Worm (Caenorhabditis elegans): ENCODE measurements around the gene slc-25A18.2.

The slc-25A18.2 gene

ce11 chrIV:7507841-7508509 lies 33.1 kb downstream of the slc-25A18.2 start, which contains the start of the genes vdac-1 and R05G6.5 (continued):
- TF ChIP-seq unc-98 (GFP tag; IDR thresholded peaks at IDR 0.05) (no peak), C04F5.9 (tag; optimal IDR thresholded peaks at IDR 0.05) (no peak), nhr-85 (tag) (peak; percentile 83), nhr-77 (tag; optimal IDR thresholded peaks at IDR 0.05) (peak; percentile 90), C34B4.2 (tag; optimal IDR thresholded peaks at IDR 0.05) (peak; percentile 87), nhr-11 (tag; optimal IDR thresholded peaks at IDR 0.05) (peak; percentile 24), lin-14 (GFP tag; optimal IDR thresholded peaks at IDR 0.05) (peak; percentile 97), efl-1 (optimal IDR thresholded peaks at IDR 0.05) (peak; percentile 59 to 93), efl-1 (GFP tag; optimal IDR thresholded peaks at IDR 0.05 in 1 of 2) (peak; percentile 90 to 99), unc-130 (tag; optimal IDR thresholded peaks at IDR 0.05) (peak; percentile 81), fos-1 (tag; optimal IDR thresholded peaks at IDR 0.05) (peak; percentile 63), ztf-4 (tag; optimal IDR thresholded peaks at IDR 0.05) (peak; percentile 55), mab-9 (GFP tag; IDR thresholded peaks at IDR 0.05) (0 out of 2 replicates have a peak, but pooled peaks have one; percentile 17), hpl-2 (GFP tag; optimal IDR thresholded peaks at IDR 0.05) (no peak), egl-27 (tag; optimal IDR thresholded peaks at IDR 0.05) (peak in 1 of 2 experiments; percentile 33), lsy-2 (tag; optimal IDR thresholded peaks at IDR 0.05) (peak; percentile 77 to 90), mdl-1 (tag; optimal IDR thresholded peaks at IDR 0.05) (peak in 1 of 2 experiments; percentile 89), pax-3 (tag; optimal IDR thresholded peaks at IDR 0.05) (peak; percentile 47), skn-1 (tag; optimal IDR thresholded peaks at IDR 0.05) (peak; percentile 63), jun-1 (tag; optimal IDR thresholded peaks at IDR 0.05) (peak; percentile 58), nhr-20 (tag; optimal IDR thresholded peaks at IDR 0.05) (peak; percentile 92)

- TF ChIP-seq nhr-19 (GFP tag; conservative IDR thresholded peaks at IDR 0.05) (no peak), lsy-2 (tag; optimal IDR thresholded peaks at IDR 0.05) (peak; percentile 51 to 87), lin-35 (GFP tag; optimal IDR thresholded peaks at IDR 0.05) (peak in 1 of 2 experiments; percentile 65), lin-39 (tag; optimal IDR thresholded peaks at IDR 0.05) (no peak), efl-1 (optimal IDR thresholded peaks at IDR 0.05) (peak; percentile 38 to 56), efl-1 (GFP tag; optimal IDR thresholded peaks at IDR 0.05 in 1 of 2) (peak; percentile 48 to 91), dpl-1 (GFP tag; optimal IDR thresholded peaks at IDR 0.05) (peak; percentile 18 to 51 (median 42)), nhr-28 (tag; optimal IDR thresholded peaks at IDR 0.05) (no peak)
Measured at ce11 chrIV:7508850-7509249, 34.0 kb downstream of the slc-25A18.2 start.

- TF ChIP-seq hlh-4 (tag; optimal IDR thresholded peaks at IDR 0.05), result no peak
- no peak for TF ChIP-seq ceh-88 (GFP tag; IDR thresholded peaks at IDR 0.05)
- TF ChIP-seq dpl-1 (GFP tag; optimal IDR thresholded peaks at IDR 0.05), result peak in 2 of 3 experiments; percentile 29 to 37
- peak in 1 of 2 experiments; percentile 10 for TF ChIP-seq efl-1 (optimal IDR thresholded peaks at IDR 0.05)
- TF ChIP-seq efl-1 (GFP tag; optimal IDR thresholded peaks at IDR 0.05 in 1 of 2), result peak in 1 of 2 experiments; percentile 40
- peak in 1 of 2 experiments; percentile 7 for TF ChIP-seq lin-35 (GFP tag; optimal IDR thresholded peaks at IDR 0.05)
- no peak for TF ChIP-seq nhr-71 (tag; optimal IDR thresholded peaks at IDR 0.05)
Measured at ce11 chrIV:7510829-7511228, 36.0 kb downstream of the slc-25A18.2 start.

- TF ChIP-seq lin-35 (GFP tag; optimal IDR thresholded peaks at IDR 0.05), result peak; percentile 42 to 65
- no peak for TF ChIP-seq nhr-11 (tag; optimal IDR thresholded peaks at IDR 0.05)
- TF ChIP-seq nhr-47 (tag; optimal IDR thresholded peaks at IDR 0.05), result peak; percentile 39
- TF ChIP-seq tbx-2 (tag; optimal IDR thresholded peaks at IDR 0.05), result peak; percentile 38
- no peak for TF ChIP-seq unc-130 (tag; optimal IDR thresholded peaks at IDR 0.05)
- no peak for TF ChIP-seq mef-2 (tag; optimal IDR thresholded peaks at IDR 0.05)
- no peak for TF ChIP-seq nhr-12 (tag; optimal IDR thresholded peaks at IDR 0.05)
- TF ChIP-seq efl-1 (optimal IDR thresholded peaks at IDR 0.05), result peak; percentile 29 to 63
- TF ChIP-seq efl-1 (GFP tag; optimal IDR thresholded peaks at IDR 0.05 in 1 of 2), result peak; percentile 44 to 55
- TF ChIP-seq C04F5.9 (tag; optimal IDR thresholded peaks at IDR 0.05), result no peak
- TF ChIP-seq F16B12.6 (tag; optimal IDR thresholded peaks at IDR 0.05), result peak; percentile 4
- peak; percentile 42 for TF ChIP-seq xbp-1 (tag; optimal IDR thresholded peaks at IDR 0.05)
- no peak for TF ChIP-seq ztf-11 (tag; optimal IDR thresholded peaks at IDR 0.05)
- peak; percentile 52 for TF ChIP-seq nhr-20 (tag; optimal IDR thresholded peaks at IDR 0.05)
- TF ChIP-seq lin-14 (GFP tag; optimal IDR thresholded peaks at IDR 0.05), result peak; percentile 48
- TF ChIP-seq nhr-71 (tag; optimal IDR thresholded peaks at IDR 0.05), result peak; percentile 70
- peak; percentile 57 for TF ChIP-seq mep-1 (tag; optimal IDR thresholded peaks at IDR 0.05)
- TF ChIP-seq pag-3 (tag; optimal IDR thresholded peaks at IDR 0.05; ENCODE audit: borderline replicate concordance, insufficient read depth), result no peak
- TF ChIP-seq blmp-1 (tag; optimal IDR thresholded peaks at IDR 0.05), result peak; percentile 53
- peak in 2 of 3 experiments; percentile 15 to 27 for TF ChIP-seq ceh-82 (tag; optimal IDR thresholded peaks at IDR 0.05)
- TF ChIP-seq elt-3 (tag; optimal IDR thresholded peaks at IDR 0.05), result peak in 2 of 6 experiments; percentile 3 to 52
- peak; percentile 20 for TF ChIP-seq dsc-1 (tag; optimal IDR thresholded peaks at IDR 0.05)
- TF ChIP-seq nhr-85 (tag), result peak; percentile 68
- no peak for TF ChIP-seq ama-1 (optimal IDR thresholded peaks at IDR 0.05)
- no peak for TF ChIP-seq C34B4.2 (tag; optimal IDR thresholded peaks at IDR 0.05)
Measured at ce11 chrIV:7512617-7513233, 37.9 kb downstream of the slc-25A18.2 start, which contains the start of the genes plc-4 and R05G6.4. plc-4 (minus strand) TSS chrIV:7512667. R05G6.4 (plus strand) TSS chrIV:7513233.

Measured in whole organism, L1 larva.